Worm (Caenorhabditis elegans) whole organism, late embryonic: ENCODE measurements around the gene Y105C5B.8.

ENCODE experiments used
- C08G9.2 ChIP-seq: sonication (generic microtip); optimal IDR thresholded peaks from 2 replicates; lab custom pipeline; 2016; ENCODE audit warnings: mild to moderate bottlenecking, missing genetic modification characterization, moderate library complexity, missing compliant biosample characterization
- F13H6.1 ChIP-seq: sonication (generic microtip); optimal IDR thresholded peaks from 2 replicates; lab custom pipeline; 2016; ENCODE audit warnings: missing genetic modification characterization, missing compliant biosample characterization
- K09A11.1 ChIP-seq: sonication (generic microtip); optimal IDR thresholded peaks from 2 replicates; lab custom pipeline; 2017; ENCODE audit warnings: antibody characterized with exemption, mild to moderate bottlenecking, missing genetic modification characterization, missing compliant biosample characterization; ENCODE audit not compliant: insufficient read depth
- ceh-22 ChIP-seq: sonication (generic microtip); optimal IDR thresholded peaks from 2 replicates; lab custom pipeline; 2017; ENCODE audit warnings: missing biosample characterization, missing genetic modification characterization
- ceh-30 ChIP-seq: fragments of 150-350 bp; optimal IDR thresholded peaks from 2 replicates; lab custom pipeline; 2014; ENCODE audit warnings: missing biosample characterization, missing genetic modification characterization
- ceh-34 ChIP-seq: sonication (generic microtip); optimal IDR thresholded peaks from 2 replicates; lab custom pipeline; 2016; ENCODE audit warnings: mild to moderate bottlenecking, missing genetic modification characterization, missing compliant biosample characterization
- ceh-9 ChIP-seq: sonication (generic microtip); optimal IDR thresholded peaks from 2 replicates; lab custom pipeline; 2016; ENCODE audit warnings: mild to moderate bottlenecking, missing genetic modification characterization, inconsistent platforms, missing compliant biosample characterization
- eyg-1 ChIP-seq: sonication (generic microtip); optimal IDR thresholded peaks from 2 replicates; lab custom pipeline; 2016; ENCODE audit warnings: missing genotype, missing genetic modification characterization, missing compliant biosample characterization
- gmeb-2 ChIP-seq: sonication (generic microtip); optimal IDR thresholded peaks from 2 replicates; lab custom pipeline; 2016; ENCODE audit warnings: missing genetic modification characterization, inconsistent platforms, missing compliant biosample characterization
- hlh-15 ChIP-seq: sonication (generic microtip); optimal IDR thresholded peaks from 2 replicates; lab custom pipeline; 2016; ENCODE audit warnings: missing genetic modification characterization, missing compliant biosample characterization
- hlh-8 ChIP-seq: sonication (generic microtip); optimal IDR thresholded peaks from 2 replicates; lab custom pipeline; 2016; ENCODE audit warnings: missing genotype, missing genetic modification characterization, missing compliant biosample characterization
- nfya-1 ChIP-seq: sonication (generic microtip); optimal IDR thresholded peaks from 2 replicates; lab custom pipeline; 2017; ENCODE audit warnings: missing genetic modification characterization, mild to moderate bottlenecking, missing compliant biosample characterization, antibody characterized with exemption, moderate library complexity
- odd-2 ChIP-seq: sonication (generic microtip); optimal IDR thresholded peaks from 2 replicates; lab custom pipeline; 2017; ENCODE audit warnings: antibody characterized with exemption, mild to moderate bottlenecking, missing genetic modification characterization, missing compliant biosample characterization
- sdc-2 ChIP-seq: sonication (generic microtip); optimal IDR thresholded peaks from 2 replicates; lab custom pipeline; 2016; ENCODE audit warnings: missing genotype, missing genetic modification characterization, missing compliant biosample characterization
- sox-4 ChIP-seq: sonication (generic microtip); optimal IDR thresholded peaks from 2 replicates; lab custom pipeline; 2017; ENCODE audit warnings: mild to moderate bottlenecking, missing genetic modification characterization, inconsistent platforms, missing compliant biosample characterization
- syd-9 ChIP-seq: sonication (generic microtip); optimal IDR thresholded peaks from 2 replicates; lab custom pipeline; 2016; ENCODE audit warnings: mild to moderate bottlenecking, missing genetic modification characterization, moderate library complexity, missing compliant biosample characterization
- tbx-7 ChIP-seq: sonication (generic microtip); optimal IDR thresholded peaks from 2 replicates; lab custom pipeline; 2016; ENCODE audit warnings: missing genotype, missing genetic modification characterization, missing compliant biosample characterization
- ttx-3 ChIP-seq: sonication (generic microtip); optimal IDR thresholded peaks from 2 replicates; lab custom pipeline; 2016; ENCODE audit warnings: missing genetic modification reagents, missing genetic modification characterization, missing compliant biosample characterization
- unc-55 ChIP-seq: sonication (generic microtip); optimal IDR thresholded peaks from 2 replicates; lab custom pipeline; 2017; ENCODE audit warnings: missing biosample characterization, missing genetic modification reagents, missing genetic modification characterization
- unc-86 ChIP-seq: sonication (generic microtip); optimal IDR thresholded peaks from 2 replicates; lab custom pipeline; 2016; ENCODE audit warnings: missing genetic modification characterization, missing compliant biosample characterization
- zip-5 ChIP-seq: sonication (generic microtip); optimal IDR thresholded peaks from 2 replicates; lab custom pipeline; 2016; ENCODE audit warnings: missing genetic modification characterization, missing compliant biosample characterization

The Y105C5B.8 gene

ce11 chrIV:15880114-15880513 is 46.5 kb downstream of the Y105C5B.8 start:
- TF ChIP-seq sdc-2 (no peak), tbx-7 (no peak), C08G9.2 (tag; lab: Kevin White, UChicago) (no peak), hlh-8 (tag; lab: Kevin White, UChicago) (no peak), K09A11.1 (tag; lab: Kevin White, UChicago) (no peak), sox-4 (tag; lab: Kevin White, UChicago) (no peak), odd-2 (no peak), unc-86 (tag; lab: Kevin White, UChicago) (no peak), ceh-9 (tag; lab: Kevin White, UChicago) (no peak), F13H6.1 (tag; lab: Kevin White, UChicago) (no peak), gmeb-2 (tag; lab: Kevin White, UChicago) (no peak), ceh-22 (tag; lab: Kevin White, UChicago) (no peak), ceh-30 (tag; lab: Kevin White, UChicago) (no peak), eyg-1 (no peak), zip-5 (tag; lab: Kevin White, UChicago) (no peak), hlh-15 (no peak), syd-9 (tag; lab: Kevin White, UChicago) (no peak), ttx-3 (no peak), unc-55 (GFP tag; lab: Kevin White, UChicago) (no peak)
- TF ChIP-seq, all 69 proteins: peak for 0

ce11 chrIV:15878262-15878661 is 48.4 kb downstream of the Y105C5B.8 start:
- TF ChIP-seq ceh-34 (tag; lab: Kevin White, UChicago), result no peak
- peak; percentile 55 for TF ChIP-seq nfya-1 (tag; lab: Kevin White, UChicago)
